Fruit fly (Drosophila melanogaster): ENCODE results near the gene CG4617.

CG4617 gene

dm6 chrX:7091909-7092308 lies 12.4 kb downstream of the CG4617 start:
- TF ChIP-seq CG8478 (optimal IDR thresholded peaks at IDR 0.05) (no peak), usp (GFP tag; optimal IDR thresholded peaks at IDR 0.05) (no peak), Dll (optimal IDR thresholded peaks at IDR 0.05) (no peak), pan (optimal IDR thresholded peaks at IDR 0.05) (no peak), psq (optimal IDR thresholded peaks at IDR 0.05) (no peak), EcR (GFP tag; optimal IDR thresholded peaks at IDR 0.05) (no peak)

dm6 chrX:7086539-7086938 lies 17.8 kb downstream of the CG4617 start:
- TF ChIP-seq Dll (optimal IDR thresholded peaks at IDR 0.05) (no peak), usp (GFP tag; optimal IDR thresholded peaks at IDR 0.05) (no peak), pan (optimal IDR thresholded peaks at IDR 0.05) (no peak), psq (optimal IDR thresholded peaks at IDR 0.05) (no peak), CG8478 (optimal IDR thresholded peaks at IDR 0.05) (no peak), EcR (GFP tag; optimal IDR thresholded peaks at IDR 0.05) (no peak)

- no peak for TF ChIP-seq Dll (optimal IDR thresholded peaks at IDR 0.05)
- no peak for TF ChIP-seq EcR (GFP tag; optimal IDR thresholded peaks at IDR 0.05)
- TF ChIP-seq psq (optimal IDR thresholded peaks at IDR 0.05): no peak
- TF ChIP-seq usp (GFP tag; optimal IDR thresholded peaks at IDR 0.05): no peak
- TF ChIP-seq CG8478 (optimal IDR thresholded peaks at IDR 0.05): no peak
- TF ChIP-seq pan (optimal IDR thresholded peaks at IDR 0.05): no peak
These were observed 21.9 kb downstream of the CG4617 start for dm6 chrX:7082407-7082806.

dm6 chrX:7074316-7074925 lies 29.9 kb downstream of the CG4617 start:
- TF ChIP-seq psq (optimal IDR thresholded peaks at IDR 0.05) (no peak), pan (optimal IDR thresholded peaks at IDR 0.05) (no peak), CG8478 (optimal IDR thresholded peaks at IDR 0.05) (no peak), usp (GFP tag; optimal IDR thresholded peaks at IDR 0.05) (no peak), Dll (optimal IDR thresholded peaks at IDR 0.05) (no peak), EcR (GFP tag; optimal IDR thresholded peaks at IDR 0.05) (no peak)

- no peak for TF ChIP-seq EcR (GFP tag; optimal IDR thresholded peaks at IDR 0.05)
- TF ChIP-seq pan (optimal IDR thresholded peaks at IDR 0.05): no peak
- TF ChIP-seq Dll (optimal IDR thresholded peaks at IDR 0.05): no peak
- TF ChIP-seq usp (GFP tag; optimal IDR thresholded peaks at IDR 0.05): no peak
- no peak for TF ChIP-seq psq (optimal IDR thresholded peaks at IDR 0.05)
- TF ChIP-seq CG8478 (optimal IDR thresholded peaks at IDR 0.05): no peak
These were observed 30.9 kb downstream of the CG4617 start for dm6 chrX:7073234-7073878.

dm6 chrX:7069011-7069463 lies 35.3 kb downstream of the CG4617 start, which contains the start of gene CG4607:
TSS of gene CG4607 (plus strand) at chrX:7069413.
- no peak for TF ChIP-seq CG8478 (optimal IDR thresholded peaks at IDR 0.05)
- TF ChIP-seq pan (optimal IDR thresholded peaks at IDR 0.05): no peak
- no peak for TF ChIP-seq EcR (GFP tag; optimal IDR thresholded peaks at IDR 0.05)
- no peak for TF ChIP-seq Dll (optimal IDR thresholded peaks at IDR 0.05)
- no peak for TF ChIP-seq psq (optimal IDR thresholded peaks at IDR 0.05)
- no peak for TF ChIP-seq usp (GFP tag; optimal IDR thresholded peaks at IDR 0.05)

dm6 chrX:7068088-7068487 lies 36.2 kb downstream of the CG4617 start:
- TF ChIP-seq pan (optimal IDR thresholded peaks at IDR 0.05) (no peak), psq (optimal IDR thresholded peaks at IDR 0.05) (no peak), usp (GFP tag; optimal IDR thresholded peaks at IDR 0.05) (no peak), EcR (GFP tag; optimal IDR thresholded peaks at IDR 0.05) (no peak), CG8478 (optimal IDR thresholded peaks at IDR 0.05) (no peak), Dll (optimal IDR thresholded peaks at IDR 0.05) (no peak)

dm6 chrX:7067248-7067647 lies 37.0 kb downstream of the CG4617 start:
- TF ChIP-seq CG8478 (optimal IDR thresholded peaks at IDR 0.05): no peak
- TF ChIP-seq psq (optimal IDR thresholded peaks at IDR 0.05): no peak
- no peak for TF ChIP-seq usp (GFP tag; optimal IDR thresholded peaks at IDR 0.05)
- no peak for TF ChIP-seq pan (optimal IDR thresholded peaks at IDR 0.05)
- TF ChIP-seq Dll (optimal IDR thresholded peaks at IDR 0.05): no peak
- TF ChIP-seq EcR (GFP tag; optimal IDR thresholded peaks at IDR 0.05): no peak

- TF ChIP-seq EcR (GFP tag; optimal IDR thresholded peaks at IDR 0.05) (no peak), pan (optimal IDR thresholded peaks at IDR 0.05) (no peak), Dll (optimal IDR thresholded peaks at IDR 0.05) (no peak)
These were observed 37.7 kb downstream of the CG4617 start for dm6 chrX:7066608-7067007.

- TF ChIP-seq usp (GFP tag; optimal IDR thresholded peaks at IDR 0.05) (no peak), CG8478 (optimal IDR thresholded peaks at IDR 0.05) (no peak), EcR (GFP tag; optimal IDR thresholded peaks at IDR 0.05) (no peak), Dll (optimal IDR thresholded peaks at IDR 0.05) (no peak), psq (optimal IDR thresholded peaks at IDR 0.05) (no peak), pan (optimal IDR thresholded peaks at IDR 0.05) (no peak)
These were observed 38.5 kb downstream of the CG4617 start, which contains the start of gene CG12541 for dm6 chrX:7065835-7066234. TSS of gene CG12541 (minus strand) at chrX:7066052.

dm6 chrX:7063563-7063962 lies 40.7 kb downstream of the CG4617 start:
- TF ChIP-seq pan (optimal IDR thresholded peaks at IDR 0.05): no peak
- TF ChIP-seq CG8478 (optimal IDR thresholded peaks at IDR 0.05): no peak
- TF ChIP-seq psq (optimal IDR thresholded peaks at IDR 0.05): no peak
- no peak for TF ChIP-seq Dll (optimal IDR thresholded peaks at IDR 0.05)
- no peak for TF ChIP-seq usp (GFP tag; optimal IDR thresholded peaks at IDR 0.05)
- no peak for TF ChIP-seq EcR (GFP tag; optimal IDR thresholded peaks at IDR 0.05)

- no peak for TF ChIP-seq Dll (optimal IDR thresholded peaks at IDR 0.05)
- no peak for TF ChIP-seq pan (optimal IDR thresholded peaks at IDR 0.05)
- no peak for TF ChIP-seq psq (optimal IDR thresholded peaks at IDR 0.05)
These were observed 45.3 kb downstream of the CG4617 start for dm6 chrX:7058973-7059372.

Measured in whole organism.